Worm (Caenorhabditis elegans): Measurements from ENCODE around the gene K12H6.5.

DNA sequence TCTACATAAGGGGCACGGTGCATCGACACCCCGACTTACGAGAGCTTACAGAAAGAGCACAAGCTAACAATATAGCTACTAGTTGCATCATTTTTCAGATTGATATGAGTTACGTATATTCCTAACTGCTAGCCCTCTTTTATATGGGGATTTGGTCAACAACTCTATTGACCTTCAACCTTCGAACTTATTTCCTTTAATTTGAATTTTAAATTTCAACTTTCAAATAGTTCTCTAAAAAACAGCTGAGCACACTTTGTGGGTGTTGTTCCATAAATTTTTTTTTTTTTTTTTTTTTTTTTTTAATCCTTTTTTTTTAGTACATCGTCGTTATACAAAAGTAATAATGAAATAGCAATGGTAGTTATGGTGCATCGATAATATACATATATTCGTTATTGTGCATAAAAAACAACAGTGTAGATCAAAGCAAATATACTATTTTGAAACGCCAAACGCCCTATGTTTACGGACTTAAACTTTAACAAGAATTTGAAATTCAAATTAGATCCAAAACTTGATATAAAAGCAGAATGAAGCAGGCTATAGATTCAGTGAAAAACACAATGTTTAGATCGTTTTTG lies 40.7 kb upstream of the K12H6.5 start, which contains the start of the genes Y110A2AL.9 and Y110A2AL.3:
- TF ChIP-seq pqm-1 (tag; optimal IDR thresholded peaks at IDR 0.05): no peak
- TF ChIP-seq ama-1 (optimal IDR thresholded peaks at IDR 0.05): no peak
- no peak for TF ChIP-seq elt-1 (tag; optimal IDR thresholded peaks at IDR 0.05)
- TF ChIP-seq zag-1 (tag; optimal IDR thresholded peaks at IDR 0.05): no peak
- no peak for TF ChIP-seq nfya-1 (tag; optimal IDR thresholded peaks at IDR 0.05; ENCODE audit: insufficient read depth)
- TF ChIP-seq mml-1 (tag; optimal IDR thresholded peaks at IDR 0.05): no peak
- TF ChIP-seq skn-1 (tag; optimal IDR thresholded peaks at IDR 0.05): no peak
- TF ChIP-seq ceh-28 (tag; optimal IDR thresholded peaks at IDR 0.05): no peak
- TF ChIP-seq nhr-28 (tag; optimal IDR thresholded peaks at IDR 0.05): no peak
- TF ChIP-seq nhr-237 (tag; optimal IDR thresholded peaks at IDR 0.05): no peak
- TF ChIP-seq ztf-4 (tag; optimal IDR thresholded peaks at IDR 0.05): no peak
- TF ChIP-seq snpc-4 (tag; optimal IDR thresholded peaks at IDR 0.05): no peak
